Worm (Caenorhabditis elegans) whole organism, late embryonic: Measurements from ENCODE around the gene tbc-8.

Source experiments
- ama-1 ChIP-seq: fragments of 150-350 bp; optimal IDR thresholded peaks from 2 replicates; lab custom pipeline; 2014
- ceh-14 ChIP-seq: sonication (generic microtip); optimal IDR thresholded peaks from 2 replicates; lab custom pipeline; 2016; ENCODE audit warnings: missing genotype, missing genetic modification characterization, missing compliant biosample characterization
- dve-1 ChIP-seq: sonication (generic microtip); optimal IDR thresholded peaks from 2 replicates; lab custom pipeline; 2017; ENCODE audit warnings: antibody characterized with exemption, mild to moderate bottlenecking, missing genetic modification characterization, missing compliant biosample characterization
- nfya-1 ChIP-seq: sonication (generic microtip); optimal IDR thresholded peaks from 2 replicates; lab custom pipeline; 2017; ENCODE audit warnings: missing genetic modification characterization, mild to moderate bottlenecking, missing compliant biosample characterization, antibody characterized with exemption, moderate library complexity
- pha-4 ChIP-seq: fragments of 150-350 bp; optimal IDR thresholded peaks from 2 replicates; lab custom pipeline; 2018; ENCODE audit warnings: missing biosample characterization, missing genetic modification reagents, missing genetic modification characterization
- tbx-2 ChIP-seq: sonication (generic microtip); optimal IDR thresholded peaks from 2 replicates; lab custom pipeline; 2016; ENCODE audit warnings: missing genetic modification characterization, missing compliant biosample characterization
- ttx-3 ChIP-seq: sonication (generic microtip); optimal IDR thresholded peaks from 2 replicates; lab custom pipeline; 2016; ENCODE audit warnings: missing genetic modification reagents, missing genetic modification characterization, missing compliant biosample characterization

DNA sequence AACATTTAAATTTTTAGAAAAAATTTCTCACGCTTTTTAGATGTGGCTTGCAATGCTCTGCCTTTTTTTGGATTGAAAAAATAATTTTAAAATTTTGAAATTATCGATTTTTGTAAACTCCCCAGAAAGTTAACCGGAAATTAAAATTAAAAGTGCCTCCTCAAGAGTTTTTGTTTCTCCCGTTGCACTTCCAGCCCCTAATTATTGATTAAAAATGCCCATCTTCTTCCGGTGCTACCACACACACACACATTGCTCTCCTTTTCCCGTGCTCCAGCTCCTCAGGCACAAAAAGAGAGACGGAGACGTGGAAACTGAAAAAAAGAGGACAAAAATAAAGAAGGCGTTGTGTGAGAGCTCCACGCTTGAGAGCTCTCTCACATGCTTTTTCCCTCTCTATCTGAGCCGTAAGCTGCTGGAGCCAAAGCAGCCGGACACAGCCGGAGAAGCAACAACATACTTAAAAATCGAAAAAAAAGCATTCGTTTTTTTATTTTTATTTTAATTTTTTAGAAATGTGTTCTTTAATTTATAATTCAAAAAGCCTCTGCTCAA, 2.7 kb downstream of the tbc-8 start:
- TF ChIP-seq dve-1 (tag; lab: Kevin White, UChicago) (no peak), ceh-14 (tag; lab: Kevin White, UChicago) (no peak), pha-4 (no peak), tbx-2 (no peak), ama-1 (no peak), nfya-1 (tag; lab: Kevin White, UChicago) (no peak), ttx-3 (tag; lab: Kevin White, UChicago) (no peak)
